Fruit fly (Drosophila melanogaster) whole organism, wandering third instar larva: ENCODE data around the gene Nbr.

Experiments used
- CG32264 ChIP-seq: fragments of 200-800 bp; sonication (Bioruptor generic); optimal IDR thresholded peaks from 2 replicates; lab custom pipeline; 2016; ENCODE audit warnings: missing biosample characterization, missing genetic modification characterization
- CG9705 ChIP-seq: fragments of 200-800 bp; sonication (Bioruptor generic); optimal IDR thresholded peaks from 2 replicates; lab custom pipeline; 2018; ENCODE audit warnings: missing biosample characterization, mild to moderate bottlenecking, missing genetic modification characterization
- Dfd ChIP-seq: fragments of >200 bp; optimal IDR thresholded peaks from 2 replicates; lab custom pipeline; 2017; ENCODE audit warnings: missing biosample characterization, missing genetic modification characterization
- Hnf4 ChIP-seq: fragments of 200-800 bp; sonication (Bioruptor generic); optimal IDR thresholded peaks from 2 replicates; lab custom pipeline; 2016; ENCODE audit warnings: missing biosample characterization, mild to moderate bottlenecking, missing genetic modification characterization
- Jra ChIP-seq: sonication (Bioruptor generic); optimal IDR thresholded peaks from 2 replicates; lab custom pipeline; 2016; ENCODE audit warnings: missing biosample characterization, missing genetic modification characterization
- Myc ChIP-seq: fragments of >200 bp; optimal IDR thresholded peaks from 2 replicates; lab custom pipeline; 2017
- Vsx2 ChIP-seq: fragments of 200-300, 225-300 bp; sonication (Bioruptor generic); optimal IDR thresholded peaks from 2 replicates; lab custom pipeline; 2018; ENCODE audit warnings: missing biosample characterization, missing genetic modification characterization; ENCODE audit not compliant: partially characterized antibody
- jim ChIP-seq: fragments of 175-275, 200-325 bp; sonication (Bioruptor generic); optimal IDR thresholded peaks from 2 replicates; lab custom pipeline; 2016; ENCODE audit warnings: missing biosample characterization, mild to moderate bottlenecking, missing genetic modification characterization
- pan ChIP-seq: fragments of >200 bp; optimal IDR thresholded peaks from 2 replicates; lab custom pipeline; 2017
- rgr ChIP-seq: fragments of 200-800 bp; sonication (Bioruptor generic); optimal IDR thresholded peaks from 3 replicates; lab custom pipeline; 2016; ENCODE audit warnings: missing biosample characterization, mild to moderate bottlenecking, missing genetic modification characterization
- tai ChIP-seq: sonication (Bioruptor generic); optimal IDR thresholded peaks from 2 replicates; lab custom pipeline; 2016; ENCODE audit warnings: missing biosample characterization, missing genetic modification characterization

DNA sequence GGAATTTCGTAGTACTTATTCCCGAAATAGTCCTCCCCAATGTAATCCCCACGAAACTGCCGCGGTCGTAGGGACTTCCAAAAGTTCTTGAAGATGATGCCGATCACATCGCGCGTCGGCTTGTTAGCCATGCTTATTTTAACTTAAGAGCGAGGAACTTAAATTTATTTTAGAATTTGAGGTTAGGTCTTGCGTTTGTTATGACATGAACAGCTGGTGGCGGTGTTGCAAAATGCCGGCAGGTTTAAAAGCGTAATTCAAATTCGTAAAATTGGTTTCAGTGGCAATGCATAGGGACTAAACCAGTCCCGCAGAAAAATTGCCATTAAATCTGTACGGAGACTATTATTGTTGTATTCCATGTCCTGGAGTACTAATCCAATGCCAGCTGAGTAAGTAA is 3.5 kb upstream of the Nbr start:
- TF ChIP-seq rgr (peak; percentile 1), CG9705 (GFP tag; lab: Kevin White, UChicago) (no peak), Myc (lab: Kevin White, UChicago) (peak; percentile 6), jim (GFP tag; lab: Kevin White, UChicago) (no peak), CG32264 (GFP tag; lab: Kevin White, UChicago) (no peak), Vsx2 (GFP tag; lab: Kevin White, UChicago) (no peak), tai (GFP tag; lab: Kevin White, UChicago) (no peak), pan (lab: Kevin White, UChicago) (no peak), Hnf4 (GFP tag; lab: Kevin White, UChicago) (peak; percentile 12), Dfd (GFP tag; lab: Kevin White, UChicago) (no peak), Jra (GFP tag; lab: Kevin White, UChicago) (no peak)
